Fruit fly (Drosophila melanogaster): ENCODE measurements around the gene CG11155.

CG11155 gene

DNA sequence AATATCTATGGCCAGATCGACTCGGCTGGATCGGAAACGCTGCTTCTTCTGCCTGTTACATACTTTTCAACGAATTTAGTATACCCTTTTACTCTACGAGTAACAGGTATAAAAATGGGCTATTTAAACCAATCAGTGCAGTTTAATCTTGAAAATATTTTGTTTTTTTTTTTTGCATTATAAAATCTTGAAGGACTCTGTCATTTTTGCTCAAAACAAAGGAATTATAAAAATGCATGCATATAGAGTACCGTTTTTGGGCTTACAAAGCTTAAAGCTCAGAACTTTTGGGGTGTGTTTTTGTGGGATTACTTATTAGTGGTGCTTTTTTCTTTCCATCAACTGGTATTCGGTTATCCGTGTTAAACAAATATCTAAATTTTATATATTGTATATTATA, at the start of gene CG11155:
Gene CG11155, plus strand, starts transcription at position 313 of the 400 bp plus-strand sequence.
- TF ChIP-seq HLH106 (tag; optimal IDR thresholded peaks at IDR 0.05) (no peak), Hr78 (GFP tag; optimal IDR thresholded peaks at IDR 0.05) (no peak), fru (GFP tag; optimal IDR thresholded peaks at IDR 0.05) (no peak), dsf (GFP tag; optimal IDR thresholded peaks at IDR 0.05; ENCODE audit: borderline replicate concordance) (no peak), sv (GFP tag; optimal IDR thresholded peaks at IDR 0.05) (no peak), Abd-B (GFP tag; optimal IDR thresholded peaks at IDR 0.05) (no peak), Rel (GFP tag; optimal IDR thresholded peaks at IDR 0.05) (no peak), Rel (tag; optimal IDR thresholded peaks at IDR 0.05) (no peak)

DNA sequence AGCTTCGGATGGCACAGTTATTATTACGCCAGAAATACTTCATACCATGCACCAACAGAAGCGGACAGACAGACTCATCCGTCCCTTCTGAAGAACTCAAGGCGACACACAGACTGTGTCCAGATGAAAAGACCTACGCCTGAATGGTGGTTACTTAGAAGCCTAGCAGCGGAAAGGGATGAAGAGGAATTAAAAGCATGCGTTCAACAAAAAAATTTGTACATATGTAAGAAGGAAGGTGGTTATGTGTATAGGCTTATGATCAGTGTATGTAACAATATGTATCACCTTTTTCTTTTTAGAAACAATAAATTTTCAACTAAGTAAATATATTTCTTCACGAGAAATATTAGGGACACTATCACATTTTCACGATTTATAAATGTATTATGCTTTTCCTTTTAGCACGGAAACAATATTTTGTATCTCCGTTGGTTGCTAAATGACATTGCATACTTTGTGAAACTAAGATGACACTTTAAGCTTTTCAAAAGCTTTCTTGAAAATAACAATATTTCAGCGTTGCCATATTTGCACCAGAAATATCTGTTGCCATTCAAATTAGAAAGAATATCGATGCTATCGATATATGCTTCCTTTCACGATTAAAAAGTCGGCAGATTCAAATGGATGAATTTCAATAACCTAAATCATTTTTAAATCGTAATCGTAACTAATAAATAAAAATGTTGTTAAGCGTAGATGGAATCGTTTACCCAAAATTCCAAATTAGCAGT, 41.9 kb upstream of the CG11155 start, which contains the start of gene Actbeta:
Gene Actbeta, minus strand, starts transcription at position 471 of the 737 bp plus-strand sequence.
- peak; percentile 59 for TF ChIP-seq brk (GFP tag; optimal IDR thresholded peaks at IDR 0.05)
- no peak for TF ChIP-seq rgr (GFP tag; optimal IDR thresholded peaks at IDR 0.05)
- TF ChIP-seq br (GFP tag; optimal IDR thresholded peaks at IDR 0.05): no peak

DNA sequence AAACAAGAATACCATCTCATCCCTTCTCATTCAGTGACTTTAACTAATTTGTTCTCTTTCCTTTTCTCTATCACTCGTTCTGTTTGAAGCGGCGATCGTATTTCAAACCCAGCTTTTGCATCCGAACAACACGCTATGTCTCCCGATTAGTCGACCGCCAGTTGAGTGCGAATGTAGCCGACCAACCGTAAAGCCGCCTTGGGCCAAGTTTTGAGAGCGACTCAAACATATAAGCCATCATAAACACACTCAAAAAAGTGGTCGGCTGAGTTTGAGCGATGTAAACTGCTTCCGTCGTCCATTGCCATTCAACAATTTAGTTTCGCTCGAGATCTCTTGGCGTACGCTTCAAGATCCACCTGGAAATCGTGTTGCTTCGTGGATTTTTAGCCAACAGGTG, 37.9 kb upstream of the CG11155 start, which contains the start of gene sv:
Gene sv, plus strand, starts transcription at position 319 of the 400 bp plus-strand sequence.
- TF ChIP-seq Sp1 (GFP tag; optimal IDR thresholded peaks at IDR 0.05) (no peak), Hr83 (GFP tag; optimal IDR thresholded peaks at IDR 0.05; ENCODE audit: poor library complexity, severe bottlenecking) (no peak), Hnf4 (GFP tag; optimal IDR thresholded peaks at IDR 0.05) (no peak), foxo (GFP tag; optimal IDR thresholded peaks at IDR 0.05) (no peak), fru (GFP tag; optimal IDR thresholded peaks at IDR 0.05) (no peak), pan (optimal IDR thresholded peaks at IDR 0.05) (no peak), rgr (GFP tag; optimal IDR thresholded peaks at IDR 0.05) (no peak), Mio (GFP tag; optimal IDR thresholded peaks at IDR 0.05) (no peak), HLH106 (tag; optimal IDR thresholded peaks at IDR 0.05) (no peak), CrebA (GFP tag; optimal IDR thresholded peaks at IDR 0.05; ENCODE audit: borderline replicate concordance) (no peak), Hr78 (GFP tag; optimal IDR thresholded peaks at IDR 0.05) (no peak), usp (GFP tag; optimal IDR thresholded peaks at IDR 0.05) (no peak), dsf (GFP tag; optimal IDR thresholded peaks at IDR 0.05; ENCODE audit: borderline replicate concordance) (no peak), Dfd (GFP tag; optimal IDR thresholded peaks at IDR 0.05) (no peak), psq (GFP tag; optimal IDR thresholded peaks at IDR 0.05) (no peak), jim (GFP tag; optimal IDR thresholded peaks at IDR 0.05) (no peak), br (GFP tag; optimal IDR thresholded peaks at IDR 0.05) (no peak)

DNA sequence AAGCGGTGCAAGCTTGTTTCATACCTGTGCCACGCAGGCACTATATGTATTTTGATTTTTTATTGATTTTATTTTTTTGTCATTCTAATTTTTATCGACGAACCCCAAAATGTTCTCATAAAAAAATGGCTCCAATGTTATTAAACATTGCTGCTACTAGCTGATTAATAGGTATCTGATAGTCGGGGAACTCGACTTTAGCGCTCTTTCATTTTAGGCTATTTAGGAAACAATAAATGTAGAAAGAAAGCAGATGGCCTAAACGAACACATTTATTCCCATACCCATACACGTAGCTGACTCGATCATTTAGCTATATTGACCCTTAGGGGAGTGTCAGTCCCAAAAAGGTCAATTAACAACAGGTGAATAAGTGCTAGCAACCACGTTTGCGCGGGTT, 36.1 kb upstream of the CG11155 start:
- TF ChIP-seq brk (GFP tag; optimal IDR thresholded peaks at IDR 0.05) (no peak), br (GFP tag; optimal IDR thresholded peaks at IDR 0.05) (no peak), Dfd (GFP tag; optimal IDR thresholded peaks at IDR 0.05) (no peak), sage (GFP tag; optimal IDR thresholded peaks at IDR 0.05) (no peak), Dif (GFP tag; optimal IDR thresholded peaks at IDR 0.05; ENCODE audit: partially characterized antibody) (no peak), Hnf4 (GFP tag; optimal IDR thresholded peaks at IDR 0.05) (no peak), OdsH (GFP tag; optimal IDR thresholded peaks at IDR 0.05) (no peak), N (GFP tag; optimal IDR thresholded peaks at IDR 0.05) (no peak), dsf (GFP tag; optimal IDR thresholded peaks at IDR 0.05; ENCODE audit: borderline replicate concordance) (no peak), sv (GFP tag; optimal IDR thresholded peaks at IDR 0.05) (no peak), dmrt93B (GFP tag; optimal IDR thresholded peaks at IDR 0.05) (no peak)

DNA sequence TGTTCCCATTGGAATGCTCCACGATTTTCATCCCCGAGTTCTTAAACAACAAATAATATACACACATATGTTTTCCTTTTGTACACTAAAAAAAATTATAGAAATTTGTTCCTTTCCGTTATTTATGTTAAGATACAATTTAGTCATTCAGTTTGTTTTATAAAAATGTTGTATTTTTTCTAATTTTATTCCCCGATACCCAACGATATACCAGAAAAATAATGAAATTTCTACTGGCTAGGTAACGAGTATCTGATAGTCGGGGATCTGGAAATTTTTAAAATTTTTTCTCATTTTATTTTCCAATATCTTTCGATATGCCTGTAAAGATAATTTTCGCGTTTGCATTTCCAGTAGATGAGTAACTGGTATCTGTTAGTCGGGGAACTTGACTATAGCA, 33.0 kb upstream of the CG11155 start:
- TF ChIP-seq woc (GFP tag; optimal IDR thresholded peaks at IDR 0.05): no peak
- TF ChIP-seq foxo (GFP tag; optimal IDR thresholded peaks at IDR 0.05): no peak
- TF ChIP-seq Sp1 (GFP tag; optimal IDR thresholded peaks at IDR 0.05): no peak
- TF ChIP-seq br (GFP tag; optimal IDR thresholded peaks at IDR 0.05): no peak
- no peak for TF ChIP-seq Hr83 (GFP tag; optimal IDR thresholded peaks at IDR 0.05; ENCODE audit: poor library complexity, severe bottlenecking)
- TF ChIP-seq pan (optimal IDR thresholded peaks at IDR 0.05): no peak
- TF ChIP-seq dsf (GFP tag; optimal IDR thresholded peaks at IDR 0.05; ENCODE audit: borderline replicate concordance): no peak
- TF ChIP-seq Mio (GFP tag; optimal IDR thresholded peaks at IDR 0.05): no peak
- TF ChIP-seq CrebA (GFP tag; optimal IDR thresholded peaks at IDR 0.05; ENCODE audit: borderline replicate concordance): no peak
- no peak for TF ChIP-seq Hnf4 (GFP tag; optimal IDR thresholded peaks at IDR 0.05)
- no peak for TF ChIP-seq ey (GFP tag; optimal IDR thresholded peaks at IDR 0.05)
- TF ChIP-seq brk (GFP tag; optimal IDR thresholded peaks at IDR 0.05): no peak
- no peak for TF ChIP-seq rgr (GFP tag; optimal IDR thresholded peaks at IDR 0.05)
- no peak for TF ChIP-seq sv (GFP tag; optimal IDR thresholded peaks at IDR 0.05)
